Worm (Caenorhabditis elegans) whole organism, L4 larva: Measurements from ENCODE around the gene syp-1.

Source experiments
- mxl-3 ChIP-seq: fragments of 200-800 bp; sonication (Bioruptor generic); optimal IDR thresholded peaks from 2 replicates; lab custom pipeline; 2018; ENCODE audit warnings: mild to moderate bottlenecking, missing genetic modification characterization, missing compliant biosample characterization
- nhr-48 ChIP-seq: sonication (generic microtip); optimal IDR thresholded peaks from 2 replicates; lab custom pipeline; 2016; ENCODE audit warnings: mild to moderate bottlenecking, missing genetic modification characterization, missing compliant biosample characterization

ce11 chrV:16435510-16435909 lies 31.4 kb downstream of the syp-1 start, which contains the start of the genes F26D2.13 and F26D2.14:
- TF ChIP-seq nhr-48 (tag; lab: Kevin White, UChicago) (no peak), mxl-3 (GFP tag; lab: Kevin White, UChicago) (no peak)
